Fruit fly (Drosophila melanogaster) whole organism, prepupa: ENCODE data around the gene Kcmf1.

ENCODE experiments used
- Blimp-1 ChIP-seq: fragments of 200-800 bp; sonication (Bioruptor generic); optimal IDR thresholded peaks from 3 replicates; lab custom pipeline; 2017; ENCODE audit warnings: missing biosample characterization, missing genetic modification characterization, mild to moderate bottlenecking, moderate library complexity, missing genetic modification reagents
- CG10669 ChIP-seq: fragments of 200-800 bp; sonication (Bioruptor generic); optimal IDR thresholded peaks from 3 replicates; lab custom pipeline; 2018; ENCODE audit warnings: missing biosample characterization, mild to moderate bottlenecking, missing genetic modification characterization, moderate library complexity
- CG11294 ChIP-seq: fragments of 200-800 bp; sonication (Bioruptor generic); IDR thresholded peaks from 2 replicates; pipeline ENCODE4 v1.3.6; 2022; ENCODE audit warnings: missing biosample characterization, missing genetic modification characterization
- CG1621 ChIP-seq: fragments of 200-800 bp; sonication (Bioruptor generic); optimal IDR thresholded peaks from 3 replicates; lab custom pipeline; 2018; ENCODE audit warnings: missing biosample characterization, mild to moderate bottlenecking, missing genetic modification characterization
- CG3032 ChIP-seq: fragments of 200-800 bp; optimal IDR thresholded peaks from 2 replicates; lab custom pipeline; 2019; ENCODE audit warnings: missing biosample characterization, mild to moderate bottlenecking, missing genetic modification characterization, moderate library complexity
- CG31627 ChIP-seq: fragments of 200-800 bp; sonication (Bioruptor generic); optimal IDR thresholded peaks from 3 replicates; lab custom pipeline; 2016; ENCODE audit warnings: missing biosample characterization, missing genetic modification characterization
- CG32006 ChIP-seq: fragments of 200-800 bp; sonication (Bioruptor generic); optimal IDR thresholded peaks from 3 replicates; lab custom pipeline; 2017; ENCODE audit warnings: missing biosample characterization, mild to moderate bottlenecking, missing genetic modification characterization
- CG34406 ChIP-seq: fragments of 200-800 bp; sonication (Bioruptor generic); optimal IDR thresholded peaks from 3 replicates; lab custom pipeline; 2016; ENCODE audit warnings: missing biosample characterization, missing genetic modification characterization
- CG3919 ChIP-seq: fragments of 200-800 bp; sonication (Bioruptor generic); optimal IDR thresholded peaks from 3 replicates; lab custom pipeline; 2016; ENCODE audit warnings: missing biosample characterization, missing genetic modification characterization
- CG4318 ChIP-seq: fragments of 200-800 bp; sonication (Bioruptor generic); optimal IDR thresholded peaks from 3 replicates; lab custom pipeline; 2017; ENCODE audit warnings: missing biosample characterization, mild to moderate bottlenecking, missing genetic modification characterization
- CG6163 ChIP-seq: fragments of 200-800 bp; sonication (Bioruptor generic); IDR thresholded peaks from 3 replicates; pipeline ENCODE4 v1.3.6; 2022; ENCODE audit warnings: missing biosample characterization, missing genetic modification characterization
- CG6276 ChIP-seq: fragments of 200-800 bp; sonication (Bioruptor generic); optimal IDR thresholded peaks from 2 replicates; lab custom pipeline; 2017; ENCODE audit warnings: missing biosample characterization, mild to moderate bottlenecking, missing genetic modification characterization
- CG6792 ChIP-seq: fragments of 200-800 bp; sonication (Bioruptor generic); optimal IDR thresholded peaks from 3 replicates; lab custom pipeline; 2016; ENCODE audit warnings: missing biosample characterization, missing genetic modification characterization
- CG7368 ChIP-seq: fragments of 200-800 bp; sonication (Bioruptor generic); optimal IDR thresholded peaks from 3 replicates; lab custom pipeline; 2016; ENCODE audit warnings: missing biosample characterization, missing genetic modification characterization
- CG8119 ChIP-seq: fragments of 200-800 bp; sonication (Bioruptor generic); IDR thresholded peaks from 3 replicates; pipeline ENCODE4 v1.3.6; 2022; ENCODE audit warnings: missing biosample characterization, missing genetic modification characterization
- CG8319 ChIP-seq: fragments of 200-800 bp; sonication (Bioruptor generic); optimal IDR thresholded peaks from 3 replicates; lab custom pipeline; 2016; ENCODE audit warnings: missing biosample characterization, missing genetic modification characterization
- CG8632 ChIP-seq: fragments of 200-800 bp; sonication (Bioruptor generic); optimal IDR thresholded peaks from 3 replicates; lab custom pipeline; 2016; ENCODE audit warnings: missing biosample characterization, missing genetic modification characterization
- CG9139 ChIP-seq: fragments of 200-800 bp; sonication (Bioruptor generic); optimal IDR thresholded peaks from 3 replicates; lab custom pipeline; 2017; ENCODE audit warnings: missing biosample characterization, mild to moderate bottlenecking, missing genetic modification characterization
- Eip75B ChIP-seq: fragments of 200-800 bp; sonication (Bioruptor generic); optimal IDR thresholded peaks from 3 replicates; lab custom pipeline; 2016; ENCODE audit warnings: missing biosample characterization, missing genetic modification characterization
- Eip78C ChIP-seq: fragments of 200-800 bp; sonication (Bioruptor generic); peaks from one replicate; lab custom pipeline; 2016; ENCODE audit warnings: missing biosample characterization, missing genetic modification characterization
- Eip93F ChIP-seq: fragments of 200-800 bp; sonication (Bioruptor generic); optimal IDR thresholded peaks from 2 replicates; lab custom pipeline; 2016; ENCODE audit warnings: missing biosample characterization, mild to moderate bottlenecking, missing genetic modification characterization
- Ets21C ChIP-seq: fragments of 200-800 bp; sonication (Bioruptor generic); optimal IDR thresholded peaks from 3 replicates; lab custom pipeline; 2016; ENCODE audit warnings: missing biosample characterization, missing genetic modification characterization
- Ets96B ChIP-seq: fragments of 200-800 bp; optimal IDR thresholded peaks from 2 replicates; lab custom pipeline; 2019; ENCODE audit warnings: missing biosample characterization, mild to moderate bottlenecking, missing genetic modification characterization, moderate library complexity
- Gug ChIP-seq: fragments of 200-800 bp; sonication (Bioruptor generic); IDR thresholded peaks from 2 replicates; pipeline ENCODE4 v1.3.6; 2022; ENCODE audit warnings: missing biosample characterization, missing genetic modification characterization
- Hr39 ChIP-seq: fragments of 200-800 bp; sonication (Bioruptor generic); optimal IDR thresholded peaks from 2 replicates; lab custom pipeline; 2016; ENCODE audit warnings: missing biosample characterization, missing genetic modification characterization
- Hr4 ChIP-seq: fragments of 200-800 bp; sonication (Bioruptor generic); optimal IDR thresholded peaks from 3 replicates; lab custom pipeline; 2016; ENCODE audit warnings: missing biosample characterization, missing genetic modification characterization
- Lpt ChIP-seq: fragments of 200-800 bp; sonication (Bioruptor generic); optimal IDR thresholded peaks from 3 replicates; lab custom pipeline; 2016; ENCODE audit warnings: missing biosample characterization, missing genetic modification characterization
- OdsH ChIP-seq: fragments of 200-800 bp; sonication (Bioruptor generic); optimal IDR thresholded peaks from 3 replicates; lab custom pipeline; 2016; ENCODE audit warnings: missing biosample characterization, missing genetic modification characterization
- Sox102F ChIP-seq: fragments of 200-800 bp; sonication (Bioruptor generic); optimal IDR thresholded peaks from 2 replicates; lab custom pipeline; 2016; ENCODE audit warnings: missing biosample characterization, mild to moderate bottlenecking, missing genetic modification characterization
- Sox14 ChIP-seq: fragments of 200-800 bp; sonication (Bioruptor generic); optimal IDR thresholded peaks from 3 replicates; lab custom pipeline; 2016; ENCODE audit warnings: missing biosample characterization, missing genetic modification characterization
- achi ChIP-seq: fragments of 200-800 bp; sonication (Bioruptor generic); optimal IDR thresholded peaks from 3 replicates; lab custom pipeline; 2016; ENCODE audit warnings: missing biosample characterization, missing genetic modification characterization
- acj6 ChIP-seq: fragments of 200-800 bp; sonication (Bioruptor generic); optimal IDR thresholded peaks from 3 replicates; lab custom pipeline; 2016; ENCODE audit warnings: missing biosample characterization, missing genetic modification characterization
- dac ChIP-seq: fragments of 200-800 bp; sonication (Bioruptor generic); optimal IDR thresholded peaks from 2 replicates; lab custom pipeline; 2017; ENCODE audit warnings: missing biosample characterization, mild to moderate bottlenecking, missing genetic modification characterization
- dsx ChIP-seq: fragments of 200-800 bp; optimal IDR thresholded peaks from 3 replicates; lab custom pipeline; 2019; ENCODE audit warnings: missing biosample characterization, mild to moderate bottlenecking, missing genetic modification characterization, moderate library complexity; ENCODE audit not compliant: poor library complexity, severe bottlenecking
- fd59A ChIP-seq: fragments of 200-800 bp; sonication (Bioruptor generic); optimal IDR thresholded peaks from 2 replicates; lab custom pipeline; 2017; ENCODE audit warnings: missing biosample characterization, mild to moderate bottlenecking, missing genetic modification characterization, missing genetic modification reagents
- fkh ChIP-seq: fragments of 200-800 bp; sonication (Bioruptor generic); optimal IDR thresholded peaks from 3 replicates; lab custom pipeline; 2017; ENCODE audit warnings: missing biosample characterization, mild to moderate bottlenecking, missing genetic modification characterization, moderate library complexity
- lz ChIP-seq: fragments of 200-800 bp; sonication (Bioruptor generic); optimal IDR thresholded peaks from 3 replicates; lab custom pipeline; 2016; ENCODE audit warnings: missing biosample characterization, missing genetic modification characterization
- net ChIP-seq: fragments of 200-800 bp; sonication (Bioruptor generic); optimal IDR thresholded peaks from 3 replicates; lab custom pipeline; 2016; ENCODE audit warnings: missing biosample characterization, missing genetic modification characterization
- pdm3 ChIP-seq: fragments of 200-800 bp; sonication (Bioruptor generic); optimal IDR thresholded peaks from 3 replicates; lab custom pipeline; 2016; ENCODE audit warnings: missing biosample characterization, missing genetic modification characterization
- salr ChIP-seq, 2 experiments: fragments of 200-800 bp; sonication (Bioruptor generic); optimal IDR thresholded peaks; 3 replicates each; lab custom pipeline; 2016 to 2018; ENCODE audit warnings: missing biosample characterization in 2 of 2, missing genetic modification characterization in 2 of 2, mild to moderate bottlenecking in 1 of 2
- spab ChIP-seq: fragments of 200-800 bp; sonication (Bioruptor generic); optimal IDR thresholded peaks from 2 replicates; lab custom pipeline; 2017; ENCODE audit warnings: missing biosample characterization, mild to moderate bottlenecking, missing genetic modification characterization, missing genetic modification reagents
- ss ChIP-seq, 2 experiments: fragments of 200-800 bp; sonication (Bioruptor generic); optimal IDR thresholded peaks; 2 replicates in 1 of 2; 3 replicates in 1 of 2; lab custom pipeline; 2017 to 2018; ENCODE audit warnings: mild to moderate bottlenecking in 2 of 2, missing biosample characterization in 2 of 2, missing genetic modification characterization in 2 of 2, moderate library complexity in 1 of 2
- topi ChIP-seq: fragments of 200-800 bp; sonication (Bioruptor generic); optimal IDR thresholded peaks from 3 replicates; lab custom pipeline; 2016; ENCODE audit warnings: missing biosample characterization, missing genetic modification characterization
- vri ChIP-seq: fragments of 200-800 bp; sonication (Bioruptor generic); optimal IDR thresholded peaks from 3 replicates; lab custom pipeline; 2016; ENCODE audit warnings: missing biosample characterization, mild to moderate bottlenecking, missing genetic modification characterization

Gene Kcmf1

DNA sequence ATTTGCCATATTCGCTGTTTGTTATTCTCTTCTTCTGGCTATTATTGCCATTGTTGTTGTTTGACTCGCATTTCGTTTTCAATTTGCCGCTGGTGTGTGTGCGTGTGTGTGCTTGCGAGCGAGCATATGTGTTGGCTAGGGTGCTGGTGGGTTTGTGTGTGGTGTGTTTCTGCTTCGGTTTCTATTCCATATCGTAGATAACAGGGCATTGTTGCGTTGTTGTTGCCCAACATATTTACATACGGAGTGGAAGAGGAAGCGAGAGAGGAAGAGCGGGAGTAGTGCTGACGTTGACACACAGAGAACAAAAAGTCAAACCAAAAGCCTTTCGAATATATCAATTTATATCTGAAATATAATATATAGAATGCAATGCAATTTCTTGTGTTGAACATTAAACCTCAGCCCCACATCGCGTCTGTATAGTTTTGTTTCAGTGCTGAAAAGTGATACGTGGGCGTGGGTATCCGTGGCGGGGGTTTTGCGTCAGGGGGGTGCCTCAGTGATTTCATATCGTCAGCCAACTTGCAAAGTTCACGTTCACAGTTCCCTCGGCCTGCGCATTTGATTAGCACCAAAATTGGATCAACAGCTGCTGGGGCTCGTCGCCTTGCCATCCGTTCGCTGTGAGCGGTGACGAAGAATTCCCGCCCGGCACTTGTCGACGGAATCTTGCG lies 39.9 kb upstream of the Kcmf1 start (continued):
- TF ChIP-seq CG6163 (GFP tag; lab: Robert Waterston, UW) (no peak), Sox14 (GFP tag; lab: Kevin White, UChicago) (no peak), vri (GFP tag; lab: Kevin White, UChicago) (peak; percentile 12), fkh (GFP tag; lab: Kevin White, UChicago) (peak; percentile 98), ss (GFP tag; optimal IDR thresholded peaks at IDR 0.05; lab: Kevin White, UChicago) (peak in 1 of 2 experiments; percentile 24), CG3919 (GFP tag; lab: Kevin White, UChicago) (peak; percentile 49), CG4318 (peak; percentile 42), Eip75B (GFP tag; lab: Kevin White, UChicago) (no peak), dac (GFP tag; lab: Kevin White, UChicago) (peak; percentile 44), CG6276 (peak; percentile 47), Hr4 (peak; percentile 48), CG10669 (peak; percentile 25), CG6792 (GFP tag; lab: Kevin White, UChicago) (no peak), OdsH (GFP tag; lab: Kevin White, UChicago) (peak; percentile 65), CG7368 (no peak), CG34406 (GFP tag; lab: Kevin White, UChicago) (peak; percentile 25), Sox102F (GFP tag; lab: Kevin White, UChicago) (no peak), Gug (GFP tag; lab: Robert Waterston, UW) (no peak), CG8119 (GFP tag; lab: Robert Waterston, UW) (no peak), Eip78C (GFP tag; lab: Kevin White, UChicago) (peak; percentile 94), CG11294 (GFP tag; lab: Robert Waterston, UW) (no peak), dsx (GFP tag; lab: Kevin White, UChicago) (peak; percentile 50), CG3032 (tag; lab: Kevin White, UChicago) (peak; percentile 32), Ets96B (tag; lab: Kevin White, UChicago) (peak; percentile 29), pdm3 (GFP tag; lab: Kevin White, UChicago) (peak; percentile 41), CG31627 (GFP tag; lab: Kevin White, UChicago) (no peak)

DNA sequence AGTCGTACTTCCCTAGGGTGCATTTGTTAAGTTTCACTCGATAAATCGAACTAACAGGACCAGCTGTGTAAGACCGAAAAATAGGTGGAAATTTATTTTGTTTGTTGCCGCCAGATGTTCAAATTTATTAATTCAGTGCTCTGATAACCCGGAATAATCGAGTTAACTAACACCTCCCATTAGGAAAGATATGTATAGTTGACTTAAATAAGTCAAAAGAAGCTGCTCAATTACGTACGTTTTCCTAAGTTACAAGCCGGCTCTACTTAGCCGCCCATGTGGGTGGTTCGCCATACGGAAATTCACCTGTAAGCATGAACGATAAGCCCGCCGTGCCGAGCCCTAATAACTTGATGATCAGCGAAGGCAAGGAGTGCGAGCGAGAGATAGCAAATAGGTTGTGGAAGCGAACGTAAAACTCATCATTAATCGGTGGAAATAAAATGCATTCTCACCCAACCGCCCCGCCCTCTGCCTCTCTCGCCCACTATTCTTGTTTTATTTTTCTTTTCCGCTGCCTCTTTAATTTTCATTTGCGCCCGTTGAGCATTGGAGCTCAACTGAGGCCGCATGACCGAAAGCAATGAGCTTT lies 39.2 kb upstream of the Kcmf1 start:
- no peak for TF ChIP-seq CG8119 (GFP tag; lab: Robert Waterston, UW)
- peak; percentile 71 for TF ChIP-seq pdm3 (GFP tag; lab: Kevin White, UChicago)
- no peak for TF ChIP-seq CG6163 (GFP tag; lab: Robert Waterston, UW)
- TF ChIP-seq dac (GFP tag; lab: Kevin White, UChicago), result no peak
- no peak for TF ChIP-seq CG1621
- TF ChIP-seq Blimp-1 (GFP tag; lab: Kevin White, UChicago), result peak; percentile 19
- peak; percentile 67 for TF ChIP-seq Sox14 (GFP tag; lab: Kevin White, UChicago)
- no peak for TF ChIP-seq net (GFP tag; lab: Kevin White, UChicago)
- TF ChIP-seq vri (GFP tag; lab: Kevin White, UChicago), result no peak
- no peak for TF ChIP-seq dsx (GFP tag; lab: Kevin White, UChicago)
- TF ChIP-seq CG8632 (GFP tag; lab: Kevin White, UChicago), result peak; percentile 63
- TF ChIP-seq spab (GFP tag; lab: Kevin White, UChicago), result peak; percentile 48
- peak; percentile 80 for TF ChIP-seq CG32006
- peak; percentile 69 for TF ChIP-seq lz (GFP tag; lab: Kevin White, UChicago)
- TF ChIP-seq CG6276, result peak; percentile 47
- TF ChIP-seq Eip93F (GFP tag; lab: Kevin White, UChicago), result no peak
- no peak for TF ChIP-seq Lpt (GFP tag; lab: Kevin White, UChicago)
- peak; percentile 53 for TF ChIP-seq CG4318
- peak; percentile 31 for TF ChIP-seq CG7368
- TF ChIP-seq Ets21C (GFP tag; lab: Kevin White, UChicago), result peak; percentile 28
- peak in 1 of 2 experiments; percentile 58 for TF ChIP-seq salr (GFP tag; optimal IDR thresholded peaks at IDR 0.05; lab: Kevin White, UChicago)
- TF ChIP-seq Ets96B (tag; lab: Kevin White, UChicago), result peak; percentile 51
- TF ChIP-seq achi, result peak; percentile 58
- peak; percentile 38 for TF ChIP-seq CG10669
- peak; percentile 46 for TF ChIP-seq acj6
- TF ChIP-seq CG8319 (GFP tag; lab: Kevin White, UChicago), result peak; percentile 30
- peak; percentile 66 for TF ChIP-seq CG31627 (GFP tag; lab: Kevin White, UChicago)
- TF ChIP-seq ss (GFP tag; optimal IDR thresholded peaks at IDR 0.05; lab: Kevin White, UChicago), result peak in 1 of 2 experiments; percentile 47
- TF ChIP-seq topi, result peak; percentile 60
- TF ChIP-seq CG34406 (GFP tag; lab: Kevin White, UChicago), result peak; percentile 47
- TF ChIP-seq CG3032 (tag; lab: Kevin White, UChicago), result peak; percentile 58
- peak; percentile 58 for TF ChIP-seq OdsH (GFP tag; lab: Kevin White, UChicago)
- TF ChIP-seq Eip78C (GFP tag; lab: Kevin White, UChicago), result peak; percentile 83
- TF ChIP-seq fkh (GFP tag; lab: Kevin White, UChicago), result no peak
- no peak for TF ChIP-seq CG9139 (GFP tag; lab: Kevin White, UChicago)
- TF ChIP-seq fd59A, result peak; percentile 73
- TF ChIP-seq Hr39 (GFP tag; lab: Kevin White, UChicago), result peak; percentile 80
